Fruit fly (Drosophila melanogaster) ovary, adult (tissue): Measurements from ENCODE around the gene LKRSDH.
A peak's percentile ranks its signal among the peaks of the same experiment; 100 is the strongest.

ENCODE experiments used
- CG17801 ChIP-seq: fragments of 200-800 bp; optimal IDR thresholded peaks from 2 replicates; lab custom pipeline; 2019; ENCODE audit warnings: missing biosample characterization, mild to moderate bottlenecking, missing genetic modification characterization, moderate library complexity; ENCODE audit not compliant: partially characterized antibody

The LKRSDH gene

dm6 chr2L:7809699-7810088, 13.9 kb upstream of the LKRSDH start:
- no peak for TF ChIP-seq CG17801 (GFP tag; lab: Kevin White, UChicago)

- TF ChIP-seq CG17801 (GFP tag; lab: Kevin White, UChicago), result no peak
Observed at dm6 chr2L:7808886-7809698, 13.3 kb upstream of the LKRSDH start.

DNA sequence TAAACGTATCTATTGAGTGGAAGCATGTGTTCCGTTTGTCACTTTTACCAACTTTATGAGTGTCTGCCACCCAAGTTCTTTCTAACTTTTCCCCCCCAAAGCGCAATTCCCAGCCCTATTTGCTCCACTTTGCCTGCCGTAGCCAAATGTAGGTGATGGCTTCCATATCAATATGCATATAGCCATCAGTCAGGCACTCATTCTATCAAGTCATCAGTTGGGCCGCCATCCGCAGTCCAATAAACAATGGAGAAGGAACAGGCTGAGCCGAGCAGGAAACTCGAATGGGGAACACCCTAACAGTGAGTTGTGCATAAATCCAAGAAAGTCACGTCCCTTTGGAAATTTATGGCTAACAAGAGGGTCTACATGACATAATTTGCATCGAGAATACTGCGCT, 11.8 kb upstream of the LKRSDH start:
- no peak for TF ChIP-seq CG17801 (GFP tag; lab: Kevin White, UChicago)

DNA sequence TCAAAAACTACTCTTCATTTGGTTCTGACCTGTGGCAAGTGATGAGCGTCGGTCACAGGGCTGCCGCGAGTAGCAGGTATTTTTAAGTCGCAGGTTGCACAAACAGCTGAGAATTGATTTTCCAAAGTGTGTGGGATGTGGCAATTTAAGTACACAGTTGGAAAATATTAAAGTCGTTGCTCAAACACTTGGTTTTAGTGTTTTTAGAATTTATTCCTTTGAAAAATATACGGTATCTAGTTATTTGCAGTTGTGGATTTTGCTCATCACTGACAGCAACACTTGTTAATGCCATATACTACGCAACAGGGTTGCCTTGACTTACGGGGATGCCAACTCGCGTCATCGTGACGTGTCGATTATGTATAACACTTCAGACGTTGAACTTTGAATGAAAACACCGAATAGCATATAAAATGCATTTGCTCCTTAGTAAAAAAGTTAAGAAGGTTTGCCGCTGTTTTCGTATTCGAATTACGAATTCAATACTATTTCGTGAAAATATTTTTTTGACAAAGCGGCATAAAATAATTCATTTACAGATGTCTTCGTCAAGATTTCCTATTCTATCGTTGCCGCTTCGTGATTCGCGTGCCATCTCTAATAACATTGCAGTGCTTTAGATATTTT, 4.2 kb upstream of the LKRSDH start, which contains the start of the genes Herp and r2d2:
Gene Herp, minus strand, starts transcription at position 255 of the 630 bp plus-strand sequence.
Gene r2d2, plus strand, starts transcription at position 344 of the 630 bp plus-strand sequence.
- peak; percentile 89 for TF ChIP-seq CG17801 (GFP tag; lab: Kevin White, UChicago)

DNA sequence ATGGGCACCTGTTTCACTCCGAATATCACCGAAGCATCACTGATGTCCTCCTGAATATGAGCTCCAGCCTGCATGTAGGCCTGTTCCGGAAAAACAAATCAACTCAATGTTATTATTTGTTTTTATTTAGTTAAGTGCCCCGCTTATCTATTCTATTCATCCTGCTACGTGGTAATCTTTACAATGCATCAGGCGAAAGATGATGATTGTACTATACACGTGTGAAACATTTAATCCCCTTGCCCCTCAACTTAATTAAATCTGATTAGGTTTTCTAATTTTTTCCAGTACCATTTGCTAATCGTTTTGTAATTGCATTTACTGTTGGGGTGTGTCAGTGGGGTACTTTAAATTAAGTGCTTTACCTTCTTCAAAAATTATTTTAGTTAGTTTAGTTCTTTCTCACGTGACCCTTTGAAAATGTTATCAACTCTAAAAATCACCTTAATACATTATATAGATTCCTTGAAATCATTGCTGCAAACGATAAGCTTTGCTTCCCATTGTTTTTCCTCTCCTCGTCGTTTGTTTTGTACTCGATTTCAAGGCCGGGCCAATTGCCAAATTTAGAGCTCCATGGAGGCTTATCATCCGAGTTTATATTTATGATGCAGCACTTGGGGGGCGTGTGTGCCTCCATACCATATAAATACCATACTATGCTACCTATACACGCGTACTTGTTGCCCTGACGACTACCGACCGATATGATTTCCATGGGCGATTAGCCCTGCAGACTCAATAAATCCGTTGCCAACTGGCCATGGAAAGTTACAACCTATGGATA, 877 bp downstream of the LKRSDH start:
- peak; percentile 1 for TF ChIP-seq CG17801 (GFP tag; lab: Kevin White, UChicago)

DNA sequence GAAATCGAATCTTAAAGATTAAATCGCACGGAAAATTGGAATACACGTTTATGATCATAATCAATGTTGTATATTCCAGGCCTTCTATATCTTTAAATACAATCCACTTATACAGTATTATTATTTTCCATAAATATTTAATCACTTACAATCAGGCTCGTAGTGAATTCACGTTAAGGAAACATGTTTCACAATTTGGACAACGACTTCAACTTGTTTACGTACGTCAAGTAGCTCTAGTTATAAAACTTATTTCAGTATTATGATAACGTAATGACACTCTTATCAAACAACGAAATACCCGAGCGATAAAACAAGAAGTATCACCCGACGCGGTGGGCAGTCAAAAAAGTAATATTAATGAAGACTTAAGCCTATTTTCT, 4.4 kb downstream of the LKRSDH start:
- no peak for TF ChIP-seq CG17801 (GFP tag; lab: Kevin White, UChicago)

DNA sequence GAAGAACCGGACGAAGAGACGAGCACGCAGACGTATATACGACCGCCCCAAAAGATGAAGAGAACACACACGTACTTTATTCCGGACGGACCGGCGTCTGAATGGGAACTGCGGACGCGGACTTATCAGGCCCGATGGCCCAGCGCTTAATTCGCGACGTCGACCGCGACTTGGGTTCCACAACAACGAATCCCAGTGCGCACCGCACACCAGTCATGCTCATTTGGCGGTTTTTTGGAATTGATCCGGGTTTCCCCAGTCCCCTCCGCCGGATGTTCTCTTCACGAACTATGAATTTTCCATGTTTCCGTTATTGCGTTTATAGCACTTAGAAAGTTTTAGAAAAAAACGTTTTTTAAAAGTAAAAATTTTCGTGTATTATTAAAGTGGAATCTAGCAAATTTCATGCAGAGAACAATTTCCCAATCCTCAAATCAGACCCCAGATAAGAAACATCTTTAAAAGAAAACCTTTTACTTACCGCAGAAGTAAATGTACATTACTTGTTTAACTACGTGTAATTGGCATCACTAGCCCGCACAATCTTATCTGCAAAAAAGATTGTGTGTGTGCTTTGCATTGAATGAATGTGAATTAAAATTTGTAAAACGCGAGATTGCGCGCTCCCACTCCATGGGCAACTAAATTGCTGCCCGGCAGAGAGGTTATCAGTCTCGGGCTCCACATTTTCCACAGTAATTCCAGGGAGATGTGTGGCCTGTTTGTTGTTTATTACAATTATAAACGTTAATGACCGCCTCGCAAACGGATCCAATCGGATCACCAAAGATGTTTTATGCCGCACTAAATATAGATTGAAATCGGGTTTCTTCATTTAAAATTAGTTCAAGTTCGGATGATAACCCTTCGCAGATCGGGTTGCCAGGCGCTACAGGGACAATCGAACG, 5.1 kb downstream of the LKRSDH start, which contains the start of gene CG7149:
Gene CG7149, minus strand, starts transcription at position 110 of the 908 bp plus-strand sequence.
- TF ChIP-seq CG17801 (GFP tag; lab: Kevin White, UChicago), result peak; percentile 38

dm6 chr2L:7790081-7790447, 5.7 kb downstream of the LKRSDH start:
- TF ChIP-seq CG17801 (GFP tag; lab: Kevin White, UChicago), result no peak

DNA sequence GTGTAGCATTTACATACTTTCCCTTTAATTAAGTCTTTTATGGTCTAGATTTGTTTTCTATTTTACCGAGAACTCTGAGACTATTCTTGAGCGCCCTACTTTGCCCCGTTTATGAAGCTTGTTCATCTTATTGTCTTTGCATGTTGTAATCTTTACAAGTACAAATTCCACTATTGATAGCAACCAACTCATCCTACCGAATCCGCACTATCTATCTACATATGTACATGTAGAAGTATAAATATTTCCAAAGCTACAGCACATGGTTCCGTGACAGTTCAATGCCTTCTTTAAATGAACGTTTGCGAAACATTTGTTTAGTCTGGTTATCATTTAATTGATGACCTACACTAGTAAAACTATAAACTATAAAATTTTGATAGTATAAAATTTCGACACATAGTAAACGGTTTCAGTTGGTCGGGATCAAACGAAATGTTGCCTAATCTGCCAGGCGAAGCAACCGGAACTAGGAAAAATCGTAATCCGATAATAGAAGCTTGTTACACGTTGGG, 6.8 kb downstream of the LKRSDH start:
- no peak for TF ChIP-seq CG17801 (GFP tag; lab: Kevin White, UChicago)

dm6 chr2L:7782788-7783401, 12.9 kb downstream of the LKRSDH start, which contains the start of gene Brd7-9:
Brd7-9 (plus strand) TSS chr2L:7782865.
- TF ChIP-seq CG17801 (GFP tag; lab: Kevin White, UChicago), result peak; percentile 22

dm6 chr2L:7781165-7781564, 14.6 kb downstream of the LKRSDH start, which contains the start of gene CG7164:
CG7164 (plus strand) TSS chr2L:7781465.
- TF ChIP-seq CG17801 (GFP tag; lab: Kevin White, UChicago), result no peak

- TF ChIP-seq CG17801 (GFP tag; lab: Kevin White, UChicago), result no peak
Observed at dm6 chr2L:7779785-7780184, 16.0 kb downstream of the LKRSDH start, which contains the start of gene Uro. Uro (plus strand) TSS chr2L:7780085.

- TF ChIP-seq CG17801 (GFP tag; lab: Kevin White, UChicago), result no peak
Observed at dm6 chr2L:7777979-7778692, 17.6 kb downstream of the LKRSDH start, which contains the start of gene CG7179. CG7179 (minus strand) TSS chr2L:7778029.
